Fruit fly (Drosophila melanogaster) whole organism, wandering third instar larva: ENCODE data around the gene CG11878.

ENCODE experiments used
- CG32264 ChIP-seq: fragments of 200-800 bp; sonication (Bioruptor generic); optimal IDR thresholded peaks from 2 replicates; lab custom pipeline; 2016; ENCODE audit warnings: missing biosample characterization, missing genetic modification characterization
- CrebA ChIP-seq: fragments of 200-800 bp; sonication (Bioruptor generic); optimal IDR thresholded peaks from 2 replicates; lab custom pipeline; 2016; ENCODE audit warnings: missing biosample characterization, mild to moderate bottlenecking, missing genetic modification characterization, borderline replicate concordance
- GATAd ChIP-seq: sonication (Bioruptor generic); optimal IDR thresholded peaks from 2 replicates; lab custom pipeline; 2016; ENCODE audit warnings: missing biosample characterization, missing genetic modification characterization
- HLH106 ChIP-seq: fragments of 200-800 bp; optimal IDR thresholded peaks from 3 replicates; lab custom pipeline; 2019; ENCODE audit warnings: missing biosample characterization, mild to moderate bottlenecking, missing genetic modification characterization, moderate library complexity
- Hnf4 ChIP-seq: fragments of 200-800 bp; sonication (Bioruptor generic); optimal IDR thresholded peaks from 2 replicates; lab custom pipeline; 2016; ENCODE audit warnings: missing biosample characterization, mild to moderate bottlenecking, missing genetic modification characterization
- Hr83 ChIP-seq: fragments of 200-300 bp; sonication (Bioruptor generic); optimal IDR thresholded peaks from 2 replicates; lab custom pipeline; 2016; ENCODE audit warnings: missing biosample characterization, mild to moderate bottlenecking, missing genetic modification characterization, moderate library complexity; ENCODE audit not compliant: poor library complexity, severe bottlenecking
- Jra ChIP-seq: sonication (Bioruptor generic); optimal IDR thresholded peaks from 2 replicates; lab custom pipeline; 2016; ENCODE audit warnings: missing biosample characterization, missing genetic modification characterization
- Mio ChIP-seq: sonication (Bioruptor generic); optimal IDR thresholded peaks from 2 replicates; lab custom pipeline; 2016; ENCODE audit warnings: missing biosample characterization, missing genetic modification characterization
- Myc ChIP-seq: fragments of >200 bp; optimal IDR thresholded peaks from 2 replicates; lab custom pipeline; 2017
- N ChIP-seq: fragments of >200 bp; optimal IDR thresholded peaks from 2 replicates; lab custom pipeline; 2018; ENCODE audit warnings: missing biosample characterization, missing external identifiers, missing genetic modification characterization
- OdsH ChIP-seq: fragments of 200-800 bp; sonication (Bioruptor generic); optimal IDR thresholded peaks from 2 replicates; lab custom pipeline; 2016; ENCODE audit warnings: missing biosample characterization, mild to moderate bottlenecking, missing genetic modification characterization
- Rel ChIP-seq, 2 experiments: fragments of 200-800 bp; sonication (Bioruptor generic) in 1 of 2; optimal IDR thresholded peaks; 2 replicates in 1 of 2; 3 replicates in 1 of 2; lab custom pipeline; 2016 to 2019; ENCODE audit warnings: mild to moderate bottlenecking in 2 of 2, missing biosample characterization in 2 of 2, missing genetic modification characterization in 2 of 2, moderate library complexity in 1 of 2
- Sp1 ChIP-seq: fragments of 200-800 bp; sonication (Bioruptor generic); optimal IDR thresholded peaks from 3 replicates; lab custom pipeline; 2019; ENCODE audit warnings: missing biosample characterization, mild to moderate bottlenecking, missing genetic modification characterization, moderate library complexity
- Vsx2 ChIP-seq: fragments of 200-300, 225-300 bp; sonication (Bioruptor generic); optimal IDR thresholded peaks from 2 replicates; lab custom pipeline; 2018; ENCODE audit warnings: missing biosample characterization, missing genetic modification characterization; ENCODE audit not compliant: partially characterized antibody
- br ChIP-seq: fragments of 200-800 bp; sonication (Bioruptor generic); optimal IDR thresholded peaks from 2 replicates; lab custom pipeline; 2016; ENCODE audit warnings: missing biosample characterization, missing genetic modification characterization
- brk ChIP-seq: fragments of 200-800 bp; sonication (Bioruptor generic); optimal IDR thresholded peaks from 2 replicates; lab custom pipeline; 2016; ENCODE audit warnings: missing biosample characterization, mild to moderate bottlenecking, missing genetic modification characterization
- dl ChIP-seq, 2 experiments: fragments of 175-275, 200-275 bp in 1 of 2; fragments of 200-275 bp in 1 of 2; sonication (Bioruptor generic); optimal IDR thresholded peaks; lab custom pipeline; 2018; ENCODE audit warnings: mild to moderate bottlenecking in 2 of 2, missing biosample characterization in 2 of 2, missing genetic modification characterization in 2 of 2, moderate library complexity in 2 of 2; ENCODE audit not compliant: partially characterized antibody in 2 of 2, insufficient read depth in 1 of 2
- dmrt93B ChIP-seq: fragments of 200-800 bp; sonication (Bioruptor generic); optimal IDR thresholded peaks from 2 replicates; lab custom pipeline; 2018; ENCODE audit warnings: missing biosample characterization, mild to moderate bottlenecking, missing genetic modification characterization
- dsf ChIP-seq: sonication (Bioruptor generic); optimal IDR thresholded peaks from 2 replicates; lab custom pipeline; 2016; ENCODE audit warnings: missing biosample characterization, missing genetic modification characterization, borderline replicate concordance
- ey ChIP-seq: fragments of 200-800 bp; sonication (Bioruptor generic); optimal IDR thresholded peaks from 2 replicates; lab custom pipeline; 2016; ENCODE audit warnings: missing biosample characterization, missing genetic modification characterization
- foxo ChIP-seq, 2 experiments: fragments of 200-800 bp; sonication (Bioruptor generic); optimal IDR thresholded peaks; 2 replicates in 1 of 2; 3 replicates in 1 of 2; lab custom pipeline; 2016 to 2017; ENCODE audit warnings: missing biosample characterization in 2 of 2, missing genetic modification characterization in 2 of 2
- fru ChIP-seq: fragments of 200-800 bp; sonication (Bioruptor generic); optimal IDR thresholded peaks from 3 replicates; lab custom pipeline; 2016; ENCODE audit warnings: missing biosample characterization, mild to moderate bottlenecking, missing genetic modification characterization
- lola ChIP-seq: fragments of >200 bp; optimal IDR thresholded peaks from 2 replicates; lab custom pipeline; 2017; ENCODE audit warnings: missing biosample characterization, missing genetic modification characterization
- pan ChIP-seq: fragments of >200 bp; optimal IDR thresholded peaks from 2 replicates; lab custom pipeline; 2017
- psq ChIP-seq: fragments of 200-800 bp; sonication (Bioruptor generic); optimal IDR thresholded peaks from 3 replicates; lab custom pipeline; 2017; ENCODE audit warnings: missing biosample characterization, mild to moderate bottlenecking, missing genetic modification characterization, moderate library complexity
- sage ChIP-seq: fragments of 200-800 bp; sonication (Bioruptor generic); optimal IDR thresholded peaks from 2 replicates; lab custom pipeline; 2016; ENCODE audit warnings: missing biosample characterization, mild to moderate bottlenecking, missing genetic modification characterization
- tai ChIP-seq: sonication (Bioruptor generic); optimal IDR thresholded peaks from 2 replicates; lab custom pipeline; 2016; ENCODE audit warnings: missing biosample characterization, missing genetic modification characterization
- usp ChIP-seq: fragments of >200 bp; optimal IDR thresholded peaks from 2 replicates; lab custom pipeline; 2017; ENCODE audit warnings: missing biosample characterization, missing genetic modification characterization
- woc ChIP-seq: sonication (Bioruptor generic); optimal IDR thresholded peaks from 2 replicates; lab custom pipeline; 2016; ENCODE audit warnings: missing biosample characterization, mild to moderate bottlenecking, missing genetic modification characterization

CG11878 gene

DNA sequence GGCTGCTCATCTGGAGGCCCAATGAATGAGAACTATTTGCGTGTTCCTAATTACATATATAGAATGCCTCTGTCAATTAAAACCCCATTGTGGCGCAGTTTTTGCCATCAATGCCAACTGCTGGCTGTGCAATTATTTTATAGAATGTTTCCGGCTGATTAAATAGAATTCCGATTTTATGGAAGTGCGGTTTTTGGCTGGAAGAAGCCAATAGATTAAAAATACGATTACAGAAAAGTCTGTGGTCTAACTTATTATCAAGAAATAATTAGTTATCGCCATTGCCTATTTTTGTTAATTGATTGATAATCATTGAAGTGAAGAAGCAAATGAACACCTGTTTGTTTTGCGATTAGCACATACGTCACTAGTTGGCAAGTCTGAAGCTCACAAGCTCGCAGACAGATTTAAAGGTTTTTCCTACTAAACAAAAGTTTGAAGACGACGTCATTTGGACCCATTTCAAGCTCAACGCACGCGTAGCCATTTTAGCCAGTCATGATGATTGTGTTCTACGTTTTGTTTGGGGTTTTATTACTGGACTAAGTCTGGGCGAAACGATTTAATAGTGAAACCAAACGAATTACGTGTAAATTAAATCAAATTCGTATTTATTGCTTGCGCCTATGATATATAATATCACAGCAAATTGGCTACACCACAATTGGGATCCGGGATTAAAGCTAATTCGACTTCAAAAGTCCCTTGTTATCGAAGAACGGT lies 32.3 kb downstream of the CG11878 start:
- TF ChIP-seq Rel (GFP tag; optimal IDR thresholded peaks at IDR 0.05; lab: Kevin White, UChicago), result no peak
- TF ChIP-seq Rel (tag; optimal IDR thresholded peaks at IDR 0.05; lab: Kevin White, UChicago), result peak; percentile 1
- no peak for TF ChIP-seq br

DNA sequence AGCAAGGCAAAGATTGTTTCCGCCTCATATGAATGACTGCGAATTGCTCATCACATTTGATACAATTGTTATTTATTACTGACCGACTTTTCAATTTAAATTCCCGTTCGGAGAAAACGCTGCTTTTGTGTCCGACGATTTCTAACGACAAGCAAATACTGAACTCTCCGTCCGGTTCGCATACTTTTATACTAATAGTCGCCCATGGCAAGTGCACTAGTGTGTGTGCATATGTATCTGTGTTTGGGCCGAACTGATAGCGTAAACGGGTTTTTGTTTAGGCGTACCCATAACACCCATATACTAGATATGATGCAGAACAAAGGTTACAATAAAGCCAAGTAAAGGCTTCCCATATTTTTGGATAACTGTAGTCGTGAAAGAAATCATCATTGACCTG lies 34.6 kb downstream of the CG11878 start, which contains the start of gene CG10550:
Gene CG10550, minus strand, starts transcription at position 164 of the 400 bp plus-strand sequence.
- TF ChIP-seq Hnf4 (peak; percentile 0), Hr83 (GFP tag; lab: Kevin White, UChicago) (no peak)
- TF ChIP-seq, all 38 proteins: peak for 1

DNA sequence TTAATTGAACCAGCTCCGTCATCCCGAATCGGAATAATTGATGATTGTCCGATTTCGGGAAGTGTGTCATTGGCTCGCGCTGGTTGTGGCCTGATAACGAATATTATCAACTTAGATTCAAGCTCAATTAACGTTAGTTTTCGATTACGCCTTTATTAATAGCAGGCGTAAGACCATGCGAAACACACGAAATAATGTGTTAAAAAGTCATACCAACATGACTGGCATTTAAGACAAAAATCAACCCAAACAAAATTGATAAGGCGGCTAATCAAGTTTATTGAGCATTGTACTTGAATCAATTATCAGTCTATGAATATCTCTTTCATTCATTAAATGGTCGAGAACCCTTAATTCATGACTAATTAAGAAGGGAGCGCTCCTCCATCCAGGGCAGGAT lies 35.5 kb downstream of the CG11878 start:
- TF ChIP-seq CG32264 (no peak), lola (GFP tag; lab: Kevin White, UChicago) (no peak), Rel (GFP tag; optimal IDR thresholded peaks at IDR 0.05; lab: Kevin White, UChicago) (no peak), Rel (tag; optimal IDR thresholded peaks at IDR 0.05; lab: Kevin White, UChicago) (no peak), foxo (GFP tag; optimal IDR thresholded peaks at IDR 0.05; lab: Kevin White, UChicago) (no peak)

DNA sequence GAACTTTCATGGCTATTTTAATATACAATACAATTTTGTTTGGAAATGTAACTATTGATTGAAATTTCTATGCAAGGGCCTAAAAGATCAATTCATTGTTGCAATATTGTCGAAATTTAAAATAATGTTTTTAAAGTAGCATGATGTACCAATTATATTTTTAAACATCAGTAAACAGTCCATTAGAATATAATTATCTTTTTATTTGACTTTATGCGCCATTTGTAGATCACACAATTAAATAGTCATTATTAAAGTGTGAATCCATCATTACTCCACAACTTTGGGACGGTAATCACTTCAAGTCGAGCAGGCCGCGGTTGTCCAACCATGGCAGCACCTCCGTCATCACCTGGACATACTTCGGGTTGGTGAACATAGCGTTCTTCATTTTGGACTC lies 37.2 kb downstream of the CG11878 start, which contains the start of gene CG31099:
Gene CG31099, minus strand, starts transcription at position 101 of the 400 bp plus-strand sequence.
- TF ChIP-seq fru (GFP tag; lab: Kevin White, UChicago) (no peak), br (no peak), OdsH (GFP tag; lab: Kevin White, UChicago) (no peak), HLH106 (tag; lab: Kevin White, UChicago) (no peak), Rel (GFP tag; optimal IDR thresholded peaks at IDR 0.05; lab: Kevin White, UChicago) (no peak), Rel (tag; optimal IDR thresholded peaks at IDR 0.05; lab: Kevin White, UChicago) (no peak), usp (GFP tag; lab: Kevin White, UChicago) (no peak), N (GFP tag; lab: Kevin White, UChicago) (no peak), dmrt93B (GFP tag; lab: Kevin White, UChicago) (no peak), dsf (no peak), Sp1 (GFP tag; lab: Kevin White, UChicago) (no peak), Myc (lab: Kevin White, UChicago) (no peak), brk (GFP tag; lab: Kevin White, UChicago) (no peak), sage (no peak)
- TF ChIP-seq, all 38 proteins: peak for 0

DNA sequence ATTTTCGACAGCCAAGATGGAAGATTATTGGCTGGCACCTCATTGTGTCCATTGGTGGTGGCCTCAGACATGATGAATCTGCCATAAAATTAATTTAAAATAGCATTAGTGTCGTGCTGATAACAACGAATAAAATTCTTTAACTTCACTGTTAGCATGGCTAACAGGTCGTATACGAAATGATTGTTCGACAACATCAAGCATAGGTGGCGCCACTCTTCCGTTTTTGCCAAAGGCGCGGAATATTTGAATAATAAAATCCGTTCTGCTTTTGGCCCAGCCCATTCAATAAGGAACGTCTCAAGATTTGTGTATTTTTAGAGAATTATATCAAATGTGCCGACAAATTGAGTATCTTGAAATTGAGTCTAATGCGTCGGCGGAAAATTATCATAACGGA lies 38.9 kb downstream of the CG11878 start:
- TF ChIP-seq Myc (lab: Kevin White, UChicago) (no peak), brk (GFP tag; lab: Kevin White, UChicago) (no peak), psq (GFP tag; lab: Kevin White, UChicago) (no peak), br (no peak), OdsH (GFP tag; lab: Kevin White, UChicago) (no peak), GATAd (GFP tag; lab: Kevin White, UChicago) (no peak), Jra (GFP tag; lab: Kevin White, UChicago) (no peak), Mio (GFP tag; lab: Kevin White, UChicago) (no peak), usp (GFP tag; lab: Kevin White, UChicago) (no peak), pan (lab: Kevin White, UChicago) (no peak), Rel (GFP tag; optimal IDR thresholded peaks at IDR 0.05; lab: Kevin White, UChicago) (no peak), Rel (tag; optimal IDR thresholded peaks at IDR 0.05; lab: Kevin White, UChicago) (no peak), fru (GFP tag; lab: Kevin White, UChicago) (no peak), dl (GFP tag; optimal IDR thresholded peaks at IDR 0.05; lab: Kevin White, UChicago; ENCODE audit: insufficient read depth in 1 of 2, partially characterized antibody in 2 of 2) (no peak), N (GFP tag; lab: Kevin White, UChicago) (no peak), ey (GFP tag; lab: Kevin White, UChicago) (no peak), woc (GFP tag; lab: Kevin White, UChicago) (no peak), foxo (GFP tag; optimal IDR thresholded peaks at IDR 0.05; lab: Kevin White, UChicago) (no peak), Vsx2 (no peak), tai (GFP tag; lab: Kevin White, UChicago) (no peak), CrebA (GFP tag; lab: Kevin White, UChicago) (no peak)
